Fruit fly (Drosophila melanogaster) whole organism, embryonic: ENCODE measurements around the gene Atg14.

Source experiments
- Antp ChIP-seq: fragments of 200-800 bp; sonication (Bioruptor generic); optimal IDR thresholded peaks from 3 replicates; lab custom pipeline; 2016; ENCODE audit warnings: missing biosample characterization, missing genetic modification characterization
- BEAF-32 ChIP-seq: fragments of 200-800 bp; sonication (Bioruptor generic); optimal IDR thresholded peaks from 3 replicates; lab custom pipeline; 2017; ENCODE audit warnings: missing biosample characterization, missing genetic modification characterization, mild to moderate bottlenecking, moderate library complexity, missing genetic modification reagents
- Bteb2 ChIP-seq: fragments of 200-800 bp; sonication (Bioruptor generic); optimal IDR thresholded peaks from 2 replicates; lab custom pipeline; 2016; ENCODE audit warnings: missing biosample characterization, missing genetic modification characterization
- CG1024 ChIP-seq: fragments of 200-800 bp; sonication (Bioruptor generic); IDR thresholded peaks from 2 replicates; pipeline ENCODE4 v1.3.6; 2022; ENCODE audit warnings: missing biosample characterization, missing genetic modification characterization
- CG10267 ChIP-seq: fragments of 200-800 bp; sonication (Bioruptor generic); optimal IDR thresholded peaks from 2 replicates; lab custom pipeline; 2018; ENCODE audit warnings: missing biosample characterization, mild to moderate bottlenecking, missing genetic modification characterization, moderate library complexity
- CG10462 ChIP-seq: fragments of 200-800 bp; sonication (Bioruptor generic); optimal IDR thresholded peaks from 2 replicates; lab custom pipeline; 2016; ENCODE audit warnings: missing biosample characterization, missing genetic modification characterization
- CG11560 ChIP-seq: fragments of 200-800 bp; sonication (Bioruptor generic); IDR thresholded peaks from 3 replicates; pipeline ENCODE4 v1.3.6; 2022; ENCODE audit warnings: missing biosample characterization, missing genetic modification characterization
- CG12071 ChIP-seq: fragments of 200-800 bp; sonication (Bioruptor generic); optimal IDR thresholded peaks from 3 replicates; lab custom pipeline; 2018; ENCODE audit warnings: missing biosample characterization, mild to moderate bottlenecking, missing genetic modification characterization
- CG12155 ChIP-seq: fragments of 200-800 bp; sonication (Bioruptor generic); optimal IDR thresholded peaks from 3 replicates; lab custom pipeline; 2016; ENCODE audit warnings: missing biosample characterization, missing genetic modification characterization
- CG12769 ChIP-seq: fragments of 200-800 bp; sonication (Bioruptor generic); optimal IDR thresholded peaks from 2 replicates; lab custom pipeline; 2019; ENCODE audit warnings: missing biosample characterization, mild to moderate bottlenecking, missing genetic modification characterization, moderate library complexity
- CG12942 ChIP-seq: fragments of 200-800 bp; sonication (Bioruptor generic); optimal IDR thresholded peaks from 3 replicates; lab custom pipeline; 2016; ENCODE audit warnings: missing biosample characterization, missing genetic modification characterization
- CG13624 ChIP-seq: fragments of 200-800 bp; sonication (Bioruptor generic); optimal IDR thresholded peaks from 2 replicates; lab custom pipeline; 2016; ENCODE audit warnings: missing biosample characterization, missing genetic modification characterization
- CG1603 ChIP-seq: fragments of 200-800 bp; sonication (Bioruptor generic); optimal IDR thresholded peaks from 2 replicates; lab custom pipeline; 2019; ENCODE audit warnings: missing biosample characterization, mild to moderate bottlenecking, missing genetic modification characterization, moderate library complexity
- CG17186 ChIP-seq: fragments of 200-800 bp; sonication (Bioruptor generic); optimal IDR thresholded peaks from 3 replicates; lab custom pipeline; 2017; ENCODE audit warnings: missing biosample characterization, missing genetic modification reagents, missing genetic modification characterization
- CG17385 ChIP-seq: fragments of 200-800 bp; sonication (Bioruptor generic); optimal IDR thresholded peaks from 3 replicates; lab custom pipeline; 2018; ENCODE audit warnings: missing biosample characterization, mild to moderate bottlenecking, missing genetic modification characterization
- CG2129 ChIP-seq: fragments of 200-800 bp; sonication (Bioruptor generic); IDR thresholded peaks from 2 replicates; pipeline ENCODE4 v1.3.6; 2022; ENCODE audit warnings: missing biosample characterization, missing genetic modification characterization; ENCODE audit not compliant: partially characterized antibody
- CG2889 ChIP-seq: fragments of 200-800 bp; sonication (Bioruptor generic); IDR thresholded peaks from 3 replicates; pipeline ENCODE4 v1.3.6; 2022; ENCODE audit warnings: missing biosample characterization, missing genetic modification characterization
- CG30403 ChIP-seq: fragments of 200-800 bp; sonication (Bioruptor generic); optimal IDR thresholded peaks from 3 replicates; lab custom pipeline; 2016; ENCODE audit warnings: missing biosample characterization, missing genetic modification characterization
- CG31365 ChIP-seq: fragments of 200-800 bp; sonication (Bioruptor generic); optimal IDR thresholded peaks from 2 replicates; lab custom pipeline; 2018; ENCODE audit warnings: missing biosample characterization, mild to moderate bottlenecking, missing genetic modification characterization
- CG3726 ChIP-seq: fragments of 200-800 bp; sonication (Bioruptor generic); IDR thresholded peaks from 3 replicates; pipeline ENCODE4, ENCODE4 v1.3.6; 2022; ENCODE audit warnings: missing biosample characterization, missing genetic modification characterization
- CG4424 ChIP-seq: fragments of 200-800 bp; sonication (Bioruptor generic); optimal IDR thresholded peaks from 3 replicates; lab custom pipeline; 2016; ENCODE audit warnings: missing biosample characterization, missing genetic modification characterization
- CG6254 ChIP-seq: fragments of 200-800 bp; sonication (Bioruptor generic); optimal IDR thresholded peaks from 3 replicates; lab custom pipeline; 2017; ENCODE audit warnings: mild to moderate bottlenecking, missing biosample characterization, missing genetic modification reagents, missing genetic modification characterization
- CG6854 ChIP-seq: fragments of 200-800 bp; sonication (Bioruptor generic); optimal IDR thresholded peaks from 3 replicates; lab custom pipeline; 2017; ENCODE audit warnings: missing biosample characterization, mild to moderate bottlenecking, missing genetic modification characterization
- CG7357 ChIP-seq: fragments of 200-800 bp; sonication (Bioruptor generic); IDR thresholded peaks from 3 replicates; pipeline ENCODE4 v1.3.6; 2022; ENCODE audit warnings: missing biosample characterization, missing genetic modification characterization
- CG8388 ChIP-seq: fragments of 200-800 bp; sonication (Bioruptor generic); optimal IDR thresholded peaks from 2 replicates; lab custom pipeline; 2019; ENCODE audit warnings: missing biosample characterization, mild to moderate bottlenecking, missing genetic modification characterization, moderate library complexity
- CG8944 ChIP-seq: fragments of 200-800 bp; sonication (Bioruptor generic); optimal IDR thresholded peaks from 3 replicates; lab custom pipeline; 2016; ENCODE audit warnings: missing biosample characterization, missing genetic modification characterization
- CG9727 ChIP-seq: fragments of 200-800 bp; sonication (Bioruptor generic); optimal IDR thresholded peaks from 3 replicates; lab custom pipeline; 2017; ENCODE audit warnings: missing biosample characterization, mild to moderate bottlenecking, missing genetic modification characterization
- CG9932 ChIP-seq: fragments of 200-800 bp; sonication (Bioruptor generic); IDR thresholded peaks from 2 replicates; pipeline ENCODE4 v1.3.6; 2022; ENCODE audit warnings: missing biosample characterization, missing genetic modification characterization
- D19B ChIP-seq: fragments of 200-800 bp; sonication (Bioruptor generic); optimal IDR thresholded peaks from 2 replicates; lab custom pipeline; 2017; ENCODE audit warnings: missing biosample characterization, mild to moderate bottlenecking, missing genetic modification characterization
- Ets65A ChIP-seq: fragments of 200-800 bp; sonication (Bioruptor generic); peaks from one replicate; lab custom pipeline; 2016; ENCODE audit warnings: missing biosample characterization, missing genetic modification characterization
- GATAe ChIP-seq: fragments of 200-800 bp; sonication (Bioruptor generic); conservative IDR thresholded peaks from 2 replicates; pipeline ENCODE4 v1.3.6; 2022; ENCODE audit warnings: missing biosample characterization, missing genetic modification characterization
- Hey ChIP-seq: fragments of 200-800 bp; sonication (Bioruptor generic); optimal IDR thresholded peaks from 3 replicates; lab custom pipeline; 2018; ENCODE audit warnings: missing biosample characterization, mild to moderate bottlenecking, missing genetic modification characterization
- Nf-YB ChIP-seq: fragments of 200-800 bp; sonication (Bioruptor generic); optimal IDR thresholded peaks from 3 replicates; lab custom pipeline; 2019; ENCODE audit warnings: missing biosample characterization, mild to moderate bottlenecking, missing genetic modification characterization, moderate library complexity
- Nf-YC ChIP-seq: fragments of 200-800 bp; optimal IDR thresholded peaks from 3 replicates; lab custom pipeline; 2019; ENCODE audit warnings: missing biosample characterization, mild to moderate bottlenecking, missing genetic modification characterization, moderate library complexity
- Pdp1 ChIP-seq, 2 experiments: fragments of 200-800 bp; sonication (Bioruptor generic); optimal IDR thresholded peaks; 3 replicates each; lab custom pipeline; 2016; ENCODE audit warnings: missing biosample characterization in 2 of 2, missing genetic modification characterization in 2 of 2, mild to moderate bottlenecking in 1 of 2, moderate library complexity in 1 of 2
- Six4 ChIP-seq: fragments of 200-800 bp; sonication (Bioruptor generic); optimal IDR thresholded peaks from 2 replicates; lab custom pipeline; 2016; ENCODE audit warnings: missing biosample characterization, missing genetic modification characterization
- Xrp1 ChIP-seq: fragments of 200-800 bp; sonication (Bioruptor generic); IDR thresholded peaks from 2 replicates; pipeline ENCODE4 v1.3.6; 2022; ENCODE audit warnings: missing biosample characterization, missing genetic modification characterization
- ase ChIP-seq: fragments of 200-800 bp; sonication (Bioruptor generic); IDR thresholded peaks from 3 replicates; pipeline ENCODE4 v1.3.6; 2022; ENCODE audit warnings: missing biosample characterization, missing genetic modification characterization
- bab2 ChIP-seq: fragments of 200-800 bp; sonication (Bioruptor generic); optimal IDR thresholded peaks from 2 replicates; lab custom pipeline; 2016; ENCODE audit warnings: missing biosample characterization, missing genetic modification characterization
- bowl ChIP-seq: fragments of 200-800 bp; sonication (Bioruptor generic); IDR thresholded peaks from 2 replicates; pipeline ENCODE4 v1.3.6; 2022; ENCODE audit warnings: missing biosample characterization, missing genetic modification characterization
- cg ChIP-seq: fragments of 200-800 bp; sonication (Bioruptor generic); optimal IDR thresholded peaks from 3 replicates; lab custom pipeline; 2019; ENCODE audit warnings: missing biosample characterization, mild to moderate bottlenecking, missing genetic modification characterization, moderate library complexity
- chm ChIP-seq: fragments of 200-800 bp; sonication (Bioruptor generic); IDR thresholded peaks from 2 replicates; pipeline ENCODE4 v1.3.6; 2022; ENCODE audit warnings: missing biosample characterization, missing genetic modification characterization
- crc ChIP-seq: fragments of 200-800 bp; sonication (Bioruptor generic); optimal IDR thresholded peaks from 2 replicates; lab custom pipeline; 2016; ENCODE audit warnings: missing biosample characterization, missing genetic modification characterization
- cwo ChIP-seq: fragments of 200-800 bp; sonication (Bioruptor generic); optimal IDR thresholded peaks from 3 replicates; lab custom pipeline; 2017; ENCODE audit warnings: missing biosample characterization, missing genetic modification characterization, mild to moderate bottlenecking, moderate library complexity, missing genetic modification reagents
- ems ChIP-seq: fragments of 200-800 bp; sonication (Bioruptor generic); optimal IDR thresholded peaks from 3 replicates; lab custom pipeline; 2016; ENCODE audit warnings: missing biosample characterization, missing genetic modification characterization
- ind ChIP-seq: fragments of 200-800 bp; sonication (Bioruptor generic); optimal IDR thresholded peaks from 3 replicates; lab custom pipeline; 2016; ENCODE audit warnings: missing biosample characterization, missing genetic modification characterization
- mam ChIP-seq: fragments of 200-800 bp; sonication (Bioruptor generic); optimal IDR thresholded peaks from 3 replicates; lab custom pipeline; 2016; ENCODE audit warnings: missing biosample characterization, missing genetic modification characterization
- odd ChIP-seq: fragments of 200-800 bp; sonication (Bioruptor generic); optimal IDR thresholded peaks from 2 replicates; lab custom pipeline; 2017; ENCODE audit warnings: missing biosample characterization, mild to moderate bottlenecking, missing genetic modification characterization
- org-1 ChIP-seq: fragments of 200-800 bp; sonication (Bioruptor generic); optimal IDR thresholded peaks from 2 replicates; lab custom pipeline; 2017; ENCODE audit warnings: missing biosample characterization, missing genetic modification characterization
- pho ChIP-seq: fragments of 200-800 bp; sonication (Bioruptor generic); optimal IDR thresholded peaks from 2 replicates; lab custom pipeline; 2016; ENCODE audit warnings: missing biosample characterization, missing genetic modification characterization
- zen2 ChIP-seq: fragments of 200-800 bp; sonication (Bioruptor generic); IDR thresholded peaks from 3 replicates; pipeline ENCODE4 v1.3.6; 2022; ENCODE audit warnings: missing biosample characterization, missing genetic modification characterization; ENCODE audit not compliant: partially characterized antibody

Gene Atg14

DNA sequence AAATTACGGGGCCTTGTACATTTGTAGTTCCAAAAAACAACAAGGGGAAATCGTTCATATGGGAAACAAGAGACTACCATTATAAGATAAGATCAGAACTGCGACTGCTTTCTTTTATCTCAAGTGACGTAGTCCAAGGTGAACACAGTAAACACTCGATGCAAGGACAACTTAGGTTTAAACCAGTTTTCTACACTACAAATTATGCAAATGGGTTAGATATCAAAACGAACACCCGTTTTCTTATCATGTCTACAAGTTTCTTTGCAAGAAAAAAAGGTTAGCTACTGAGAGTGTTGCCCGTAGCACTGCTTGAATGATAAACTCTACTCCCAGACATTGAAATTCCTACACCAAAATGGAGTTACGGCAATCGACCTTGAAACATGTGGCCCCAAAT, 7.9 kb downstream of the Atg14 start (continued):
- peak; percentile 69 to 76 for TF ChIP-seq Pdp1 (GFP tag; optimal IDR thresholded peaks at IDR 0.05; lab: Kevin White, UChicago)
- peak; percentile 89 for TF ChIP-seq CG31365 (tag; lab: Kevin White, UChicago)
- no peak for TF ChIP-seq bowl
- peak; percentile 63; the same call in 1 of the 3 replicates for TF ChIP-seq CG7357 (GFP tag; lab: Robert Waterston, UW)
- 0 out of 3 replicates have a peak, but pooled peaks have one; percentile 56 for TF ChIP-seq CG3726 (GFP tag; lab: Robert Waterston, UW)
- TF ChIP-seq ems (GFP tag; lab: Kevin White, UChicago) = peak; percentile 49
- no peak for TF ChIP-seq cwo
- peak; percentile 49 for TF ChIP-seq pho (GFP tag; lab: Kevin White, UChicago)
- peak; percentile 68 for TF ChIP-seq CG1024 (GFP tag; lab: Robert Waterston, UW)
- peak; percentile 69; the same call in 1 of the 3 replicates for TF ChIP-seq CG2889 (GFP tag; lab: Robert Waterston, UW)
- no peak for TF ChIP-seq CG17186 (GFP tag; lab: Kevin White, UChicago)
- peak; percentile 85 for TF ChIP-seq Xrp1 (GFP tag; lab: Robert Waterston, UW)
- TF ChIP-seq Nf-YC (tag; lab: Kevin White, UChicago) = no peak
- no peak for TF ChIP-seq cg (GFP tag; lab: Kevin White, UChicago)
- no peak for TF ChIP-seq odd (GFP tag; lab: Kevin White, UChicago)
- peak; percentile 54; the same call in 1 of the 2 replicates for TF ChIP-seq GATAe (GFP tag; lab: Robert Waterston, UW)
- TF ChIP-seq Bteb2 (GFP tag; lab: Kevin White, UChicago) = no peak
- TF ChIP-seq CG30403 (GFP tag; lab: Kevin White, UChicago) = peak; percentile 69
- peak; percentile 65 for TF ChIP-seq CG4424 (GFP tag; lab: Kevin White, UChicago)
- no peak for TF ChIP-seq CG6854 (GFP tag; lab: Kevin White, UChicago)
- 0 out of 3 replicates have a peak, but pooled peaks have one; percentile 37 for TF ChIP-seq CG11560
- no peak for TF ChIP-seq CG8944 (GFP tag; lab: Kevin White, UChicago)
- TF ChIP-seq crc (GFP tag; lab: Kevin White, UChicago) = peak; percentile 3
- TF ChIP-seq BEAF-32 (GFP tag; lab: Kevin White, UChicago) = no peak
- no peak for TF ChIP-seq CG2129 (GFP tag; lab: Robert Waterston, UW)
- peak; percentile 62 for TF ChIP-seq CG12155
- peak; percentile 74 for TF ChIP-seq CG9932 (GFP tag; lab: Robert Waterston, UW)
- peak; percentile 79 for TF ChIP-seq CG12769 (tag; lab: Kevin White, UChicago)
- peak; percentile 31 for TF ChIP-seq Nf-YB (GFP tag; lab: Kevin White, UChicago)
- peak; percentile 86 for TF ChIP-seq CG1603 (tag; lab: Kevin White, UChicago)
- peak; percentile 22 for TF ChIP-seq D19B (GFP tag; lab: Kevin White, UChicago)
- TF ChIP-seq Hey (tag; lab: Kevin White, UChicago) = no peak
- peak; percentile 28 for TF ChIP-seq CG12071 (GFP tag; lab: Kevin White, UChicago)
- peak; percentile 14 for TF ChIP-seq CG10462
- peak; percentile 76 for TF ChIP-seq bab2 (GFP tag; lab: Kevin White, UChicago)
- peak; percentile 37; the same call in 1 of the 3 replicates for TF ChIP-seq ase
- TF ChIP-seq CG10267 = peak; percentile 40
- TF ChIP-seq ind = peak; percentile 69
- TF ChIP-seq org-1 = peak; percentile 45
- TF ChIP-seq CG6254 (GFP tag; lab: Kevin White, UChicago) = peak; percentile 7
- peak; percentile 26 for TF ChIP-seq CG12942
- TF ChIP-seq CG8388 (GFP tag; lab: Kevin White, UChicago) = peak; percentile 71
- peak; percentile 94 for TF ChIP-seq Ets65A (GFP tag; lab: Kevin White, UChicago)
- TF ChIP-seq chm (GFP tag; lab: Robert Waterston, UW) = peak; percentile 75
- peak; percentile 14 for TF ChIP-seq CG13624 (GFP tag; lab: Kevin White, UChicago)
- TF ChIP-seq CG9727 (GFP tag; lab: Kevin White, UChicago) = peak; percentile 45
- TF ChIP-seq Six4 (GFP tag; lab: Kevin White, UChicago) = peak; percentile 48
- TF ChIP-seq zen2 (GFP tag; lab: Robert Waterston, UW) = no peak
- TF ChIP-seq mam (GFP tag; lab: Kevin White, UChicago) = peak; percentile 57
- TF ChIP-seq CG17385 (GFP tag; lab: Kevin White, UChicago) = peak; percentile 51
- TF ChIP-seq Antp (GFP tag; lab: Kevin White, UChicago) = peak; percentile 81
